Fruit fly (Drosophila melanogaster): ENCODE measurements around the gene TyrR.

TyrR gene

dm6 chr3R:17700488-17701130, 62.4 kb downstream of the TyrR start (continued):
- TF ChIP-seq Scr (GFP tag; IDR thresholded peaks at IDR 0.05; ENCODE audit: partially characterized antibody) (no peak), CG17802 (tag; optimal IDR thresholded peaks at IDR 0.05) (peak; percentile 81), CG15011 (GFP tag; optimal IDR thresholded peaks at IDR 0.05) (peak; percentile 93), br (optimal IDR thresholded peaks at IDR 0.05) (no peak), Rx (GFP tag; IDR thresholded peaks at IDR 0.05) (peak; percentile 92), cato (GFP tag; optimal IDR thresholded peaks at IDR 0.05; ENCODE audit: borderline replicate concordance) (peak; percentile 93), CG7839 (tag; optimal IDR thresholded peaks at IDR 0.05) (peak; percentile 99), CG17385 (GFP tag; optimal IDR thresholded peaks at IDR 0.05) (peak; percentile 98), Bdp1 (GFP tag; optimal IDR thresholded peaks at IDR 0.05) (peak; percentile 41), CG3065 (GFP tag; optimal IDR thresholded peaks at IDR 0.05) (peak; percentile 94), sr (GFP tag; IDR thresholded peaks at IDR 0.05) (peak; percentile 55; the same call in 1 of the 3 replicates), en (GFP tag; optimal IDR thresholded peaks at IDR 0.05) (peak; percentile 17), Antp (GFP tag; optimal IDR thresholded peaks at IDR 0.05) (peak; percentile 55), CG31365 (tag; optimal IDR thresholded peaks at IDR 0.05) (peak; percentile 63), onecut (GFP tag; IDR thresholded peaks at IDR 0.05) (peak; percentile 89), nau (GFP tag; optimal IDR thresholded peaks at IDR 0.05) (no peak), Asciz (GFP tag; optimal IDR thresholded peaks at IDR 0.05) (peak; percentile 97), YL-1 (GFP tag; optimal IDR thresholded peaks at IDR 0.05) (peak; percentile 98), CG17829 (tag; optimal IDR thresholded peaks at IDR 0.05) (peak; percentile 99), slp2 (GFP tag; optimal IDR thresholded peaks at IDR 0.05) (peak; percentile 80), CG3995 (GFP tag; optimal IDR thresholded peaks at IDR 0.05) (peak; percentile 56), NfI (GFP tag; optimal IDR thresholded peaks at IDR 0.05) (peak; percentile 98), Mes4 (GFP tag; optimal IDR thresholded peaks at IDR 0.05) (peak; percentile 50), ken (GFP tag; IDR thresholded peaks at IDR 0.05) (peak; percentile 91), Spps (tag; optimal IDR thresholded peaks at IDR 0.05) (peak; percentile 97), nerfin-1 (tag; optimal IDR thresholded peaks at IDR 0.05) (peak; percentile 97), CG10147 (GFP tag; optimal IDR thresholded peaks at IDR 0.05) (peak; percentile 98), NC2α (GFP tag; optimal IDR thresholded peaks at IDR 0.05) (peak; percentile 26), CG6854 (GFP tag; optimal IDR thresholded peaks at IDR 0.05) (peak; percentile 98), cg (GFP tag; optimal IDR thresholded peaks at IDR 0.05) (no peak), esg (GFP tag; conservative IDR thresholded peaks at IDR 0.05) (peak; percentile 97), psq (GFP tag; optimal IDR thresholded peaks at IDR 0.05) (peak; percentile 93), CG7786 (GFP tag; optimal IDR thresholded peaks at IDR 0.05) (peak; percentile 70), CG9609 (GFP tag; optimal IDR thresholded peaks at IDR 0.05) (peak; percentile 65), CG12236 (GFP tag; optimal IDR thresholded peaks at IDR 0.05) (no peak), CG13775 (GFP tag; optimal IDR thresholded peaks at IDR 0.05) (peak; percentile 98), B-H1 (GFP tag; IDR thresholded peaks at IDR 0.05) (peak; percentile 97), Bgb (GFP tag; IDR thresholded peaks at IDR 0.05; ENCODE audit: partially characterized antibody) (peak; percentile 45; the same call in 1 of the 2 replicates), sima (GFP tag; optimal IDR thresholded peaks at IDR 0.05) (peak; percentile 67), CG34224 (GFP tag; IDR thresholded peaks at IDR 0.05; ENCODE audit: partially characterized antibody) (no peak), otp (GFP tag; IDR thresholded peaks at IDR 0.05) (peak; percentile 91; the same call in 2 of the 3 replicates), MTF-1 (GFP tag; optimal IDR thresholded peaks at IDR 0.05; ENCODE audit: borderline replicate concordance) (peak; percentile 91), CG12299 (tag; optimal IDR thresholded peaks at IDR 0.05) (peak; percentile 99), CG15696 (tag; optimal IDR thresholded peaks at IDR 0.05) (peak; percentile 91), CG16863 (GFP tag; optimal IDR thresholded peaks at IDR 0.05) (peak; percentile 81), D19A (tag; optimal IDR thresholded peaks at IDR 0.05) (peak; percentile 97), ttk (GFP tag; IDR thresholded peaks at IDR 0.05) (peak; percentile 98), Dref (GFP tag; IDR thresholded peaks at IDR 0.05) (no peak; the same call in 1 of the 2 replicates), Dek (tag; optimal IDR thresholded peaks at IDR 0.05) (peak; percentile 99), Lpt (GFP tag; optimal IDR thresholded peaks at IDR 0.05) (no peak)

All from whole organism, embryonic.